Worm (Caenorhabditis elegans) whole organism, late embryonic: Measurements from ENCODE around the gene gst-31.

Source experiments
- F13H6.1 ChIP-seq: sonication (generic microtip); optimal IDR thresholded peaks from 2 replicates; lab custom pipeline; 2016; ENCODE audit warnings: missing genetic modification characterization, missing compliant biosample characterization
- ama-1 ChIP-seq: fragments of 150-350 bp; optimal IDR thresholded peaks from 2 replicates; lab custom pipeline; 2014
- dmd-4 ChIP-seq: sonication (generic microtip); optimal IDR thresholded peaks from 2 replicates; lab custom pipeline; 2016; ENCODE audit warnings: borderline replicate concordance, missing genetic modification characterization, missing compliant biosample characterization
- fkh-10 ChIP-seq: fragments of 150-350 bp; optimal IDR thresholded peaks from 2 replicates; lab custom pipeline; 2014; ENCODE audit warnings: missing biosample characterization, missing genetic modification reagents, missing genetic modification characterization
- hlh-13 ChIP-seq: fragments of 200-800 bp; sonication (Bioruptor generic); optimal IDR thresholded peaks from 2 replicates; lab custom pipeline; 2018; ENCODE audit warnings: mild to moderate bottlenecking, missing genetic modification characterization, missing compliant biosample characterization
- hlh-30 ChIP-seq: sonication (generic microtip); optimal IDR thresholded peaks from 2 replicates; lab custom pipeline; 2017; ENCODE audit warnings: antibody characterized with exemption, missing genetic modification characterization, missing compliant biosample characterization; ENCODE audit not compliant: insufficient read depth
- lin-11 ChIP-seq: fragments of 200-800 bp; sonication (Bioruptor generic); optimal IDR thresholded peaks from 2 replicates; lab custom pipeline; 2018; ENCODE audit warnings: mild to moderate bottlenecking, missing genetic modification characterization, missing compliant biosample characterization
- pat-9 ChIP-seq: fragments of 200-800 bp; sonication (Bioruptor generic); optimal IDR thresholded peaks from 2 replicates; lab custom pipeline; 2018; ENCODE audit warnings: mild to moderate bottlenecking, missing genetic modification characterization, moderate library complexity, missing compliant biosample characterization
- unc-42 ChIP-seq: sonication (generic microtip); optimal IDR thresholded peaks from 2 replicates; lab custom pipeline; 2016; ENCODE audit warnings: missing genotype, missing genetic modification characterization, missing compliant biosample characterization
- zip-5 ChIP-seq: sonication (generic microtip); optimal IDR thresholded peaks from 2 replicates; lab custom pipeline; 2016; ENCODE audit warnings: missing genetic modification characterization, missing compliant biosample characterization
- ztf-16 ChIP-seq: sonication (generic microtip); optimal IDR thresholded peaks from 2 replicates; lab custom pipeline; 2017; ENCODE audit warnings: missing genetic modification characterization, missing compliant biosample characterization

DNA sequence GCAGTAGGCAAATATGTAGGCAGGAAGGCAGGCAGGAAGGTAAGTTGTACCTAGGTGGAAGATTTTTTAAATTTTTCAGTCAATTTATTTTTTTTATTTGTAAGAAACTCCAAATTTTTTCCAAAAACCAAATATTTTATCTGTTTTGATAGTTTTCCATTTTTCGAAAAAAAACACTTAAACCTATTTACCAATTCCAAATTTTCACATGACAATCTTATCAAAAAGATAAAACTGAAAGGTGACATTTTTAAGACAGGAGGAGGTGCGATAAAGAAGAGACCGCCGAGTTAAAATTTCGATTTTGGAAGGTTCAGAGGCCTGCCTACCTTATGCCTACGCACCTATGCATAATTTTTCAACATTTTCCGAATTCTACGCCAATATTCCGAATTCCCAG lies 16.2 kb upstream of the gst-31 start:
- TF ChIP-seq hlh-30 (tag; lab: Kevin White, UChicago), result no peak
- TF ChIP-seq hlh-13 (GFP tag; lab: Kevin White, UChicago), result no peak
- TF ChIP-seq lin-11 (tag; lab: Kevin White, UChicago), result no peak
- no peak for TF ChIP-seq pat-9 (tag; lab: Kevin White, UChicago)
- TF ChIP-seq F13H6.1 (tag; lab: Kevin White, UChicago), result no peak
- TF ChIP-seq ztf-16 (tag; lab: Kevin White, UChicago), result no peak
- no peak for TF ChIP-seq unc-42 (tag; lab: Kevin White, UChicago)
- TF ChIP-seq ama-1, result no peak
- no peak for TF ChIP-seq zip-5 (tag; lab: Kevin White, UChicago)
- TF ChIP-seq fkh-10 (GFP tag; lab: Kevin White, UChicago), result no peak
- no peak for TF ChIP-seq dmd-4 (tag; lab: Kevin White, UChicago)
